Worm (Caenorhabditis elegans) whole organism, L4/young adult: ENCODE data around the gene acs-3.

Source experiments
- W03F9.2 ChIP-seq: fragments of 150-350 bp; optimal IDR thresholded peaks from 2 replicates; lab custom pipeline; 2014; ENCODE audit warnings: missing biosample characterization, missing genetic modification characterization
- dao-5 ChIP-seq: sonication (generic microtip); optimal IDR thresholded peaks from 2 replicates; lab custom pipeline; 2016; ENCODE audit warnings: missing genotype, missing genetic modification characterization, moderate library complexity, missing compliant biosample characterization
- him-1 ChIP-seq: sonication (generic microtip); optimal IDR thresholded peaks from 2 replicates; lab custom pipeline; 2016; ENCODE audit warnings: missing genotype, missing genetic modification reagents, missing genetic modification characterization, missing compliant biosample characterization

DNA sequence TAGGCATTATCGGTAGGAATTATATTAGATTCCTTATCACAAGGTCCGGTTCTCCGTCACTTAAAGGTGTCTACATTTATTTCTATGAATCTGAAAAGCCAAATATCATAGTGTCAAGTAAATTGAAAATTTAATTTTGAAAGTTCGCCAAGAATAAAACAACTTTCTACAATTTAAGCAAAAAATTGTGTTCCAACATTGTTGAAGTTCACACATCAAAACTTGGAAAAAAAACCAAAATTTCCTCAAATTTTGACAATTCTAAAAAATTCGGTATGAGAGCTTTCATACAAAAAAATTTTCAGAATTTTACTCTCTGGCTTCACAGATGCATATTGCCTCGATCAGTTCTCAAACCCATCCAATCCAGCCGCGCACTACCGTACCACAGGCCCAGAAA, 42.4 kb downstream of the acs-3 start, which contains the start of gene F59A7.7:
- no peak for TF ChIP-seq dao-5
- no peak for TF ChIP-seq him-1 (tag; lab: Kevin White, UChicago)
- no peak for TF ChIP-seq W03F9.2
